Worm (Caenorhabditis elegans) whole organism, L4 larva: ENCODE measurements around the gene nlp-22.

ENCODE experiments used
- F26F4.8 ChIP-seq: fragments of 200-800 bp; sonication (Bioruptor generic); conservative IDR thresholded peaks from 2 replicates; pipeline ENCODE4 v1.3.6; 2022; ENCODE audit warnings: missing genetic modification characterization, missing compliant biosample characterization
- R02D3.7 ChIP-seq: fragments of 150-350 bp; sonication (generic microtip); optimal IDR thresholded peaks from 3 replicates; lab custom pipeline; 2014; ENCODE audit warnings: missing biosample characterization, missing genetic modification characterization
- Y105C5A.15 ChIP-seq: fragments of 200-800 bp; sonication (Bioruptor generic); IDR thresholded peaks from 2 replicates; pipeline ENCODE4 v1.3.6; 2022; ENCODE audit warnings: missing genetic modification characterization, missing compliant biosample characterization
- Y5F2A.4 ChIP-seq: fragments of 200-800 bp; sonication (Bioruptor generic); optimal IDR thresholded peaks from 2 replicates; lab custom pipeline; 2018; ENCODE audit warnings: mild to moderate bottlenecking, missing genetic modification characterization, missing compliant biosample characterization
- ZK337.2 ChIP-seq: fragments of 200-800 bp; sonication (Bioruptor generic); IDR thresholded peaks from 2 replicates; pipeline ENCODE4 v1.3.6; 2022; ENCODE audit warnings: missing genetic modification reagents, missing genetic modification characterization, missing compliant biosample characterization
- ZK546.5 ChIP-seq, 2 experiments: sonication (generic microtip); optimal IDR thresholded peaks; 2 replicates each; lab custom pipeline; 2017; ENCODE audit warnings: missing biosample characterization in 2 of 2, missing genetic modification characterization in 2 of 2
- aha-1 ChIP-seq: fragments of 150-350 bp; peaks from one replicate; lab custom pipeline; 2014; ENCODE audit warnings: missing biosample characterization, missing genetic modification characterization
- arid-1 ChIP-seq: fragments of 200-800 bp; sonication (Bioruptor generic); conservative IDR thresholded peaks from 2 replicates; pipeline ENCODE4 v1.3.6; 2022; ENCODE audit warnings: missing genetic modification reagents, missing genetic modification characterization, missing compliant biosample characterization
- attf-4 ChIP-seq: sonication (generic microtip); optimal IDR thresholded peaks from 3 replicates; lab custom pipeline; 2017; ENCODE audit warnings: missing biosample characterization, missing genetic modification characterization
- ceh-32 ChIP-seq: sonication (generic microtip); optimal IDR thresholded peaks from 2 replicates; lab custom pipeline; 2016; ENCODE audit warnings: mild to moderate bottlenecking, missing genetic modification characterization, missing compliant biosample characterization; ENCODE audit not compliant: poor library complexity
- ceh-44 ChIP-seq: fragments of 200-800 bp; sonication (Bioruptor generic); IDR thresholded peaks from 2 replicates; pipeline ENCODE4 v1.3.6; 2022; ENCODE audit warnings: missing genetic modification reagents, missing genetic modification characterization, missing compliant biosample characterization
- daf-12 ChIP-seq: fragments of 150-350 bp; optimal IDR thresholded peaks from 2 replicates; lab custom pipeline; 2014; ENCODE audit warnings: missing biosample characterization, missing genetic modification reagents, missing genetic modification characterization
- daf-16 ChIP-seq, 3 experiments: sonication (generic microtip); optimal IDR thresholded peaks; 2 replicates each; lab custom pipeline; 2016 to 2017; ENCODE audit warnings: missing genetic modification characterization in 3 of 3, missing genetic modification reagents in 3 of 3, mild to moderate bottlenecking in 2 of 3, missing compliant biosample characterization in 2 of 3, missing biosample characterization in 1 of 3, moderate library complexity in 1 of 3
- daf-8 ChIP-seq: fragments of 200-800 bp; sonication (Bioruptor generic); IDR thresholded peaks from 2 replicates; pipeline ENCODE4 v1.3.6; 2022; ENCODE audit warnings: missing genetic modification characterization, missing compliant biosample characterization
- dmd-6 ChIP-seq: fragments of 200-800 bp; sonication (Bioruptor generic); IDR thresholded peaks from 2 replicates; pipeline ENCODE4 v1.3.6; 2022; ENCODE audit warnings: missing genetic modification reagents, missing genetic modification characterization, missing compliant biosample characterization
- dmd-8 ChIP-seq: fragments of 200-800 bp; sonication (Bioruptor generic); IDR thresholded peaks from 2 replicates; pipeline ENCODE4 v1.3.6; 2022; ENCODE audit warnings: missing genetic modification characterization, missing compliant biosample characterization
- dmd-9 ChIP-seq: fragments of 200-800 bp; sonication (Bioruptor generic); IDR thresholded peaks from 2 replicates; pipeline ENCODE4 v1.3.6; 2022; ENCODE audit warnings: missing genetic modification reagents, missing genetic modification characterization, missing compliant biosample characterization
- dve-1 ChIP-seq: sonication (generic microtip); optimal IDR thresholded peaks from 2 replicates; lab custom pipeline; 2017; ENCODE audit warnings: antibody characterized with exemption, mild to moderate bottlenecking, missing genetic modification characterization, missing compliant biosample characterization; ENCODE audit not compliant: insufficient read depth
- egl-43 ChIP-seq: fragments of 200-800 bp; sonication (Bioruptor generic); IDR thresholded peaks from 2 replicates; pipeline ENCODE4 v1.3.6; 2022; ENCODE audit warnings: missing genetic modification reagents, missing genetic modification characterization, missing compliant biosample characterization
- fkh-10 ChIP-seq: fragments of 150-350 bp; optimal IDR thresholded peaks from 2 replicates; lab custom pipeline; 2014; ENCODE audit warnings: missing biosample characterization, missing genetic modification reagents, missing genetic modification characterization
- gei-8 ChIP-seq: fragments of 200-800 bp; sonication (Bioruptor generic); optimal IDR thresholded peaks from 2 replicates; lab custom pipeline; 2018; ENCODE audit warnings: mild to moderate bottlenecking, missing genetic modification characterization, missing compliant biosample characterization
- hlh-11 ChIP-seq: fragments of 200-800 bp; sonication (Bioruptor generic); optimal IDR thresholded peaks from 2 replicates; lab custom pipeline; 2018; ENCODE audit warnings: mild to moderate bottlenecking, missing genetic modification characterization, missing compliant biosample characterization
- hlh-30 ChIP-seq: sonication (generic microtip); optimal IDR thresholded peaks from 2 replicates; lab custom pipeline; 2017; ENCODE audit warnings: antibody characterized with exemption, mild to moderate bottlenecking, missing genetic modification characterization, missing compliant biosample characterization; ENCODE audit not compliant: insufficient read depth
- hmg-1.1 ChIP-seq: fragments of 200-800 bp; sonication (Bioruptor generic); IDR thresholded peaks from 2 replicates; pipeline ENCODE4 v1.3.6; 2022; ENCODE audit warnings: missing genetic modification reagents, missing genetic modification characterization, missing compliant biosample characterization
- jun-1 ChIP-seq: fragments of 150-350 bp; optimal IDR thresholded peaks from 2 replicates; lab custom pipeline; 2014; ENCODE audit warnings: missing biosample characterization, missing genetic modification reagents, missing genetic modification characterization
- lin-13 ChIP-seq: fragments of 150-350 bp; optimal IDR thresholded peaks from 2 replicates; lab custom pipeline; 2014; ENCODE audit warnings: missing biosample characterization, missing genetic modification reagents, missing genetic modification characterization
- lin-15B ChIP-seq: fragments of 150-350 bp; sonication (generic microtip); optimal IDR thresholded peaks from 3 replicates; lab custom pipeline; 2014; ENCODE audit warnings: missing biosample characterization, missing genetic modification characterization
- lir-3 ChIP-seq: sonication (generic microtip); optimal IDR thresholded peaks from 2 replicates; lab custom pipeline; 2016; ENCODE audit warnings: mild to moderate bottlenecking, missing genetic modification characterization, missing compliant biosample characterization
- mdl-1 ChIP-seq, 2 experiments: fragments of 150-350 bp in 1 of 2; sonication (generic microtip) in 1 of 2; optimal IDR thresholded peaks; 2 replicates each; lab custom pipeline; 2014 to 2017; ENCODE audit warnings: missing biosample characterization in 2 of 2, missing genetic modification characterization in 2 of 2
- mdt-29 ChIP-seq: fragments of 200-800 bp; sonication (Bioruptor generic); IDR thresholded peaks from 2 replicates; pipeline ENCODE4 v1.3.6; 2022; ENCODE audit warnings: missing genetic modification reagents, missing genetic modification characterization, missing compliant biosample characterization
- mep-1 ChIP-seq: fragments of 150-350 bp; sonication (generic microtip); optimal IDR thresholded peaks from 3 replicates; lab custom pipeline; 2014; ENCODE audit warnings: missing biosample characterization, missing genetic modification characterization
- mxl-3 ChIP-seq: fragments of 200-800 bp; sonication (Bioruptor generic); optimal IDR thresholded peaks from 2 replicates; lab custom pipeline; 2018; ENCODE audit warnings: mild to moderate bottlenecking, missing genetic modification characterization, missing compliant biosample characterization
- nhr-10 ChIP-seq: fragments of 150-350 bp; optimal IDR thresholded peaks from 2 replicates; lab custom pipeline; 2014; ENCODE audit warnings: missing biosample characterization, missing genetic modification characterization
- nhr-102 ChIP-seq: sonication (generic microtip); optimal IDR thresholded peaks from 2 replicates; lab custom pipeline; 2016; ENCODE audit warnings: mild to moderate bottlenecking, missing genetic modification characterization, moderate library complexity, missing compliant biosample characterization
- nhr-11 ChIP-seq: fragments of 150-350 bp; optimal IDR thresholded peaks from 2 replicates; lab custom pipeline; 2014; ENCODE audit warnings: missing biosample characterization, missing genetic modification characterization
- nhr-111 ChIP-seq: fragments of 200-800 bp; sonication (Bioruptor generic); optimal IDR thresholded peaks from 2 replicates; lab custom pipeline; 2018; ENCODE audit warnings: mild to moderate bottlenecking, missing genetic modification characterization, missing compliant biosample characterization
- nhr-237 ChIP-seq: sonication (generic microtip); optimal IDR thresholded peaks from 2 replicates; lab custom pipeline; 2017; ENCODE audit warnings: missing biosample characterization, missing genetic modification characterization
- nhr-28 ChIP-seq: fragments of 150-350 bp; optimal IDR thresholded peaks from 2 replicates; lab custom pipeline; 2014; ENCODE audit warnings: missing biosample characterization, missing genetic modification characterization
- nhr-48 ChIP-seq: sonication (generic microtip); optimal IDR thresholded peaks from 2 replicates; lab custom pipeline; 2016; ENCODE audit warnings: mild to moderate bottlenecking, missing genetic modification characterization, missing compliant biosample characterization
- nhr-6 ChIP-seq: fragments of 150-350 bp; optimal IDR thresholded peaks from 2 replicates; lab custom pipeline; 2014; ENCODE audit warnings: missing biosample characterization, missing genetic modification characterization
- nhr-76 ChIP-seq: fragments of 150-350 bp; optimal IDR thresholded peaks from 2 replicates; lab custom pipeline; 2014; ENCODE audit warnings: missing biosample characterization, missing genetic modification characterization
- nhr-77 ChIP-seq: fragments of 150-350 bp; optimal IDR thresholded peaks from 2 replicates; lab custom pipeline; 2014; ENCODE audit warnings: missing biosample characterization, missing genetic modification characterization
- pha-4 ChIP-seq, 2 experiments: fragments of 150-350 bp in 1 of 2; fragments of 200-800 bp in 1 of 2; sonication (Bioruptor generic) in 1 of 2; IDR thresholded peaks in 1 of 2; optimal IDR thresholded peaks in 1 of 2; 2 replicates each; pipeline versions ENCODE4 v1.3.6 to Lab custom; 2014 to 2022; ENCODE audit warnings: missing genetic modification characterization in 2 of 2, missing genetic modification reagents in 2 of 2, missing biosample characterization in 1 of 2, missing compliant biosample characterization in 1 of 2
- rbr-2 ChIP-seq: sonication (generic microtip); optimal IDR thresholded peaks from 2 replicates; lab custom pipeline; 2016; ENCODE audit warnings: missing genotype, missing genetic modification characterization, missing compliant biosample characterization
- set-16 ChIP-seq: fragments of 200-800 bp; sonication (Bioruptor generic); IDR thresholded peaks from 2 replicates; pipeline ENCODE4 v1.3.6; 2022; ENCODE audit warnings: missing genetic modification reagents, missing genetic modification characterization, missing compliant biosample characterization
- tra-1 ChIP-seq: fragments of 200-800 bp; sonication (Bioruptor generic); IDR thresholded peaks from 2 replicates; pipeline ENCODE4 v1.3.6; 2022; ENCODE audit warnings: missing genetic modification reagents, missing genetic modification characterization, missing compliant biosample characterization
- unc-39 ChIP-seq: sonication (generic microtip); optimal IDR thresholded peaks from 2 replicates; lab custom pipeline; 2017; ENCODE audit warnings: missing biosample characterization, missing genetic modification characterization
- zag-1 ChIP-seq: fragments of 150-350 bp; optimal IDR thresholded peaks from 2 replicates; lab custom pipeline; 2014; ENCODE audit warnings: missing biosample characterization, missing genetic modification characterization
- zfp-2 ChIP-seq: sonication (generic microtip); optimal IDR thresholded peaks from 2 replicates; lab custom pipeline; 2016; ENCODE audit warnings: mild to moderate bottlenecking, missing genetic modification characterization, missing compliant biosample characterization

Gene nlp-22

ce11 chrX:2316859-2317258 lies 25.0 kb downstream of the nlp-22 start:
- TF ChIP-seq nhr-11 (tag; lab: Kevin White, UChicago) (no peak), zfp-2 (tag; lab: Kevin White, UChicago) (no peak), lin-13 (no peak), F26F4.8 (GFP tag; lab: Robert Waterston, UW) (no peak), attf-4 (tag; lab: Kevin White, UChicago) (no peak), dve-1 (tag; lab: Kevin White, UChicago) (no peak), nhr-237 (tag; lab: Kevin White, UChicago) (no peak), nhr-10 (tag; lab: Kevin White, UChicago) (no peak), aha-1 (tag; lab: Kevin White, UChicago) (peak; percentile 14), nhr-48 (tag; lab: Kevin White, UChicago) (no peak), gei-8 (GFP tag; lab: Kevin White, UChicago) (no peak), dmd-8 (GFP tag; lab: Robert Waterston, UW) (no peak), mxl-3 (GFP tag; lab: Kevin White, UChicago) (no peak), zag-1 (no peak), ZK337.2 (GFP tag; lab: Robert Waterston, UW) (no peak), lin-15B (tag; lab: Kevin White, UChicago) (no peak), R02D3.7 (tag; lab: Kevin White, UChicago) (no peak), egl-43 (GFP tag; lab: Robert Waterston, UW) (0 out of 2 replicates have a peak, but pooled peaks have one; percentile 18), mep-1 (tag; lab: Kevin White, UChicago) (no peak), set-16 (GFP tag; lab: Robert Waterston, UW) (peak; percentile 73)
- TF ChIP-seq, all 104 proteins: peak for 3

ce11 chrX:2316205-2316604 lies 25.7 kb downstream of the nlp-22 start:
- TF ChIP-seq F26F4.8 (GFP tag; lab: Robert Waterston, UW) = no peak
- no peak for TF ChIP-seq lir-3 (tag; lab: Kevin White, UChicago)
- peak; percentile 27; the same call in 1 of the 2 replicates for TF ChIP-seq dmd-6 (GFP tag; lab: Robert Waterston, UW)
- TF ChIP-seq gei-8 (GFP tag; lab: Kevin White, UChicago) = no peak
- TF ChIP-seq mdt-29 (GFP tag; lab: Robert Waterston, UW) = no peak
- no peak for TF ChIP-seq Y105C5A.15
- no peak for TF ChIP-seq daf-8 (GFP tag; lab: Robert Waterston, UW)
- TF ChIP-seq zfp-2 (tag; lab: Kevin White, UChicago) = no peak
- no peak for TF ChIP-seq nhr-111 (GFP tag; lab: Kevin White, UChicago)
- no peak for TF ChIP-seq rbr-2 (tag; lab: Kevin White, UChicago)
- TF ChIP-seq hlh-11 (tag; lab: Kevin White, UChicago) = peak; percentile 56
- no peak for TF ChIP-seq nhr-102 (tag; lab: Kevin White, UChicago)
- no peak for TF ChIP-seq Y5F2A.4 (GFP tag; lab: Kevin White, UChicago)
- TF ChIP-seq nhr-6 (tag; lab: Kevin White, UChicago) = no peak
- no peak for TF ChIP-seq arid-1 (GFP tag; lab: Robert Waterston, UW)
- TF ChIP-seq aha-1 (tag; lab: Kevin White, UChicago) = peak; percentile 66
- no peak for TF ChIP-seq pha-4 (GFP tag; IDR thresholded peaks at IDR 0.05; lab: Robert Waterston, UW)
- peak; percentile 60 for TF ChIP-seq pha-4 (tag; optimal IDR thresholded peaks at IDR 0.05; lab: Kevin White, UChicago)
- TF ChIP-seq daf-12 (tag; lab: Kevin White, UChicago) = no peak
- no peak for TF ChIP-seq ceh-32 (tag; lab: Kevin White, UChicago)
- TF ChIP-seq dmd-9 (GFP tag; lab: Robert Waterston, UW) = no peak
- no peak for TF ChIP-seq ZK546.5 (tag; optimal IDR thresholded peaks at IDR 0.05; lab: Kevin White, UChicago)
- no peak for TF ChIP-seq fkh-10
- TF ChIP-seq nhr-11 (tag; lab: Kevin White, UChicago) = peak; percentile 0
- TF ChIP-seq lin-15B (tag; lab: Kevin White, UChicago) = no peak
- no peak for TF ChIP-seq nhr-77 (tag; lab: Kevin White, UChicago)
- TF ChIP-seq ceh-44 (GFP tag; lab: Robert Waterston, UW) = no peak
- TF ChIP-seq nhr-28 = peak; percentile 75
- no peak for TF ChIP-seq unc-39
- TF ChIP-seq tra-1 (GFP tag; lab: Robert Waterston, UW) = no peak
- no peak for TF ChIP-seq nhr-76 (tag; lab: Kevin White, UChicago)
- TF ChIP-seq hmg-1.1 (GFP tag; lab: Robert Waterston, UW) = 0 out of 2 replicates have a peak, but pooled peaks have one; percentile 15
- TF ChIP-seq daf-16 (GFP tag; optimal IDR thresholded peaks at IDR 0.05; lab: Kevin White, UChicago) = peak in 1 of 2 experiments; percentile 97
- TF ChIP-seq daf-16 (tag; optimal IDR thresholded peaks at IDR 0.05; lab: Kevin White, UChicago) = peak; percentile 89
- TF ChIP-seq jun-1 = no peak
- TF ChIP-seq set-16 (GFP tag; lab: Robert Waterston, UW) = no peak
- peak in 1 of 2 experiments; percentile 74 for TF ChIP-seq mdl-1 (tag; optimal IDR thresholded peaks at IDR 0.05; lab: Kevin White, UChicago)
- peak; percentile 84 for TF ChIP-seq hlh-30
